Worm (Caenorhabditis elegans) whole organism, L2 larva: Measurements from ENCODE around the gene acs-21.
"Not testable (repeated sequence)": the region's sequence is repeated elsewhere in the genome, so short reads cannot be mapped to it uniquely, and the experiment has no call there.

Experiments used
- R02D3.7 ChIP-seq: fragments of 150-350 bp; optimal IDR thresholded peaks from 2 replicates; lab custom pipeline; 2014; ENCODE audit warnings: missing biosample characterization, missing genetic modification characterization
- alr-1 ChIP-seq: fragments of 150-350 bp; optimal IDR thresholded peaks from 2 replicates; lab custom pipeline; 2014; ENCODE audit warnings: missing biosample characterization, missing genetic modification characterization
- aly-2 ChIP-seq: fragments of 150-350 bp; optimal IDR thresholded peaks from 2 replicates; lab custom pipeline; 2014; ENCODE audit warnings: missing biosample characterization, missing genetic modification characterization
- ama-1 ChIP-seq: fragments of 150-350 bp; optimal IDR thresholded peaks from 2 replicates; lab custom pipeline; 2018; ENCODE audit warnings: inconsistent platforms
- elt-1 ChIP-seq: fragments of 150-350 bp; optimal IDR thresholded peaks from 2 replicates; lab custom pipeline; 2014; ENCODE audit warnings: missing biosample characterization, missing genetic modification characterization
- fos-1 ChIP-seq: fragments of 150-350 bp; optimal IDR thresholded peaks from 2 replicates; lab custom pipeline; 2014; ENCODE audit warnings: missing biosample characterization, missing genetic modification characterization
- lin-11 ChIP-seq: fragments of 150-350 bp; sonication (generic microtip); optimal IDR thresholded peaks from 2 replicates; lab custom pipeline; 2014; ENCODE audit warnings: missing biosample characterization, missing genetic modification characterization, inconsistent platforms, mixed read lengths
- lsy-2 ChIP-seq, 2 experiments: fragments of 150-350 bp in 1 of 2; sonication (generic microtip) in 1 of 2; optimal IDR thresholded peaks; 2 replicates each; lab custom pipeline; 2014 to 2017; ENCODE audit warnings: missing biosample characterization in 2 of 2, missing genetic modification characterization in 2 of 2
- nhr-11 ChIP-seq: fragments of 150-350 bp; optimal IDR thresholded peaks from 2 replicates; lab custom pipeline; 2014; ENCODE audit warnings: missing biosample characterization, missing genetic modification characterization
- nhr-25 ChIP-seq: fragments of 150-350 bp; sonication (generic microtip); optimal IDR thresholded peaks from 3 replicates; lab custom pipeline; 2014; ENCODE audit warnings: missing biosample characterization, missing genetic modification characterization
- sem-4 ChIP-seq: fragments of 150-350 bp; optimal IDR thresholded peaks from 2 replicates; lab custom pipeline; 2014; ENCODE audit warnings: missing biosample characterization, missing genetic modification reagents, missing genetic modification characterization
- skn-1 ChIP-seq: sonication (generic microtip); optimal IDR thresholded peaks from 2 replicates; lab custom pipeline; 2017; ENCODE audit warnings: missing biosample characterization, missing genetic modification characterization
- snpc-4 ChIP-seq: fragments of 150-350 bp; optimal IDR thresholded peaks from 2 replicates; lab custom pipeline; 2014; ENCODE audit warnings: missing biosample characterization, missing genetic modification characterization
- unc-62 ChIP-seq: fragments of 150-350 bp; optimal IDR thresholded peaks from 2 replicates; lab custom pipeline; 2014; ENCODE audit warnings: missing biosample characterization, missing genetic modification reagents, missing genetic modification characterization

ce11 chrV:3102049-3102448, 13.2 kb downstream of the acs-21 start, which contains the start of gene Y73C8C.4:
- not testable (repeated sequence) for TF ChIP-seq sem-4 (tag; lab: Kevin White, UChicago); R02D3.7 (tag; lab: Kevin White, UChicago); alr-1 (tag; lab: Kevin White, UChicago); snpc-4 (tag; lab: Kevin White, UChicago); ama-1; elt-1; unc-62 (GFP tag; lab: Kevin White, UChicago); aly-2 (tag; lab: Kevin White, UChicago); nhr-11 (tag; lab: Kevin White, UChicago); lin-11 (tag; lab: Kevin White, UChicago); fos-1 (tag; lab: Kevin White, UChicago); skn-1; nhr-25 (tag; lab: Kevin White, UChicago); lsy-2 (tag; optimal IDR thresholded peaks at IDR 0.05; lab: Kevin White, UChicago)
